Fruit fly (Drosophila melanogaster) whole organism, embryonic: ENCODE measurements around the gene UBL3.
A peak's percentile ranks its signal among the peaks of the same experiment; 100 is the strongest.

ENCODE experiments used
- Abd-B ChIP-seq: fragments of 200-800 bp; sonication (Bioruptor generic); optimal IDR thresholded peaks from 2 replicates; lab custom pipeline; 2018; ENCODE audit warnings: missing biosample characterization, mild to moderate bottlenecking, missing genetic modification characterization, moderate library complexity
- Adf1 ChIP-seq: fragments of 200-800 bp; sonication (Bioruptor generic); IDR thresholded peaks from 2 replicates; pipeline ENCODE4 v1.3.6; 2022; ENCODE audit warnings: missing biosample characterization, missing genetic modification characterization
- CG10209 ChIP-seq: fragments of 200-800 bp; sonication (Bioruptor generic); optimal IDR thresholded peaks from 3 replicates; lab custom pipeline; 2017; ENCODE audit warnings: missing biosample characterization, mild to moderate bottlenecking, missing genetic modification characterization, missing genetic modification reagents
- CG10431 ChIP-seq: fragments of 200-800 bp; sonication (Bioruptor generic); optimal IDR thresholded peaks from 3 replicates; lab custom pipeline; 2018; ENCODE audit warnings: missing biosample characterization, mild to moderate bottlenecking, missing genetic modification characterization
- CG10959 ChIP-seq: fragments of 200-800 bp; sonication (Bioruptor generic); IDR thresholded peaks from 2 replicates; pipeline ENCODE4 v1.3.6; 2022; ENCODE audit warnings: missing biosample characterization, missing genetic modification characterization
- CG11247 ChIP-seq: fragments of 200-800 bp; sonication (Bioruptor generic); IDR thresholded peaks from 2 replicates; pipeline ENCODE4 v1.3.6; 2022; ENCODE audit warnings: missing biosample characterization, missing genetic modification characterization
- CG12219 ChIP-seq: fragments of 200-800 bp; sonication (Bioruptor generic); optimal IDR thresholded peaks from 3 replicates; lab custom pipeline; 2018; ENCODE audit warnings: missing biosample characterization, mild to moderate bottlenecking, missing genetic modification characterization
- CG12659 ChIP-seq: fragments of 200-800 bp; sonication (Bioruptor generic); optimal IDR thresholded peaks from 3 replicates; lab custom pipeline; 2017; ENCODE audit warnings: mild to moderate bottlenecking, missing biosample characterization, missing genetic modification reagents, missing genetic modification characterization
- CG16779 ChIP-seq: fragments of 200-800 bp; sonication (Bioruptor generic); IDR thresholded peaks from 2 replicates; pipeline ENCODE4 v1.3.6; 2022; ENCODE audit warnings: missing biosample characterization, missing genetic modification characterization
- CG16815 ChIP-seq: fragments of 200-800 bp; sonication (Bioruptor generic); optimal IDR thresholded peaks from 3 replicates; lab custom pipeline; 2017; ENCODE audit warnings: missing biosample characterization, mild to moderate bottlenecking, missing genetic modification characterization
- CG17568 ChIP-seq: fragments of 200-800 bp; sonication (Bioruptor generic); optimal IDR thresholded peaks from 2 replicates; lab custom pipeline; 2018; ENCODE audit warnings: missing biosample characterization, mild to moderate bottlenecking, missing genetic modification characterization, moderate library complexity
- CG1792 ChIP-seq: fragments of 200-800 bp; sonication (Bioruptor generic); optimal IDR thresholded peaks from 2 replicates; lab custom pipeline; 2016; ENCODE audit warnings: missing biosample characterization, missing genetic modification characterization
- CG3065 ChIP-seq: fragments of 200-800 bp; sonication (Bioruptor generic); optimal IDR thresholded peaks from 2 replicates; lab custom pipeline; 2016; ENCODE audit warnings: missing biosample characterization, missing genetic modification characterization
- CG33557 ChIP-seq: fragments of 200-800 bp; sonication (Bioruptor generic); optimal IDR thresholded peaks from 2 replicates; lab custom pipeline; 2019; ENCODE audit warnings: missing biosample characterization, mild to moderate bottlenecking, missing genetic modification characterization, moderate library complexity
- CG4820 ChIP-seq: fragments of 200-800 bp; sonication (Bioruptor generic); optimal IDR thresholded peaks from 3 replicates; lab custom pipeline; 2016; ENCODE audit warnings: missing biosample characterization, missing genetic modification characterization
- CG5245 ChIP-seq: fragments of 200-800 bp; sonication (Bioruptor generic); optimal IDR thresholded peaks from 3 replicates; lab custom pipeline; 2016; ENCODE audit warnings: missing biosample characterization, missing genetic modification characterization
- CG7963 ChIP-seq: fragments of 200-800 bp; sonication (Bioruptor generic); IDR thresholded peaks from 3 replicates; pipeline ENCODE4 v1.3.6; 2022; ENCODE audit warnings: missing biosample characterization, missing genetic modification characterization; ENCODE audit not compliant: partially characterized antibody
- CG8281 ChIP-seq: fragments of 200-800 bp; sonication (Bioruptor generic); optimal IDR thresholded peaks from 2 replicates; lab custom pipeline; 2018; ENCODE audit warnings: missing biosample characterization, mild to moderate bottlenecking, missing genetic modification characterization, moderate library complexity
- CTCF ChIP-seq: fragments of 200-800 bp; sonication (Bioruptor generic); optimal IDR thresholded peaks from 2 replicates; lab custom pipeline; 2017; ENCODE audit warnings: missing biosample characterization, mild to moderate bottlenecking, missing genetic modification characterization, moderate library complexity
- Drgx ChIP-seq: fragments of 200-800 bp; sonication (Bioruptor generic); IDR thresholded peaks from 2 replicates; pipeline ENCODE4 v1.3.6; 2022; ENCODE audit warnings: missing biosample characterization, missing genetic modification characterization
- HHEX ChIP-seq: fragments of 200-800 bp; sonication (Bioruptor generic); optimal IDR thresholded peaks from 3 replicates; lab custom pipeline; 2017; ENCODE audit warnings: missing biosample characterization, mild to moderate bottlenecking, missing genetic modification characterization, missing genetic modification reagents
- HLH3B ChIP-seq: fragments of 200-800 bp; sonication (Bioruptor generic); IDR thresholded peaks from 2 replicates; pipeline ENCODE4 v1.3.6; 2022; ENCODE audit warnings: missing biosample characterization, missing genetic modification characterization
- Hand ChIP-seq: fragments of 200-800 bp; sonication (Bioruptor generic); optimal IDR thresholded peaks from 2 replicates; lab custom pipeline; 2017; ENCODE audit warnings: mild to moderate bottlenecking, missing biosample characterization, missing genetic modification reagents, missing genetic modification characterization
- Kr ChIP-seq: fragments of 200-800 bp; sonication (Bioruptor generic); optimal IDR thresholded peaks from 2 replicates; lab custom pipeline; 2017; ENCODE audit warnings: missing biosample characterization, mild to moderate bottlenecking, missing genetic modification characterization
- MTF-1 ChIP-seq: fragments of 200-800 bp; sonication (Bioruptor generic); optimal IDR thresholded peaks from 2 replicates; lab custom pipeline; 2018; ENCODE audit warnings: missing biosample characterization, mild to moderate bottlenecking, missing genetic modification characterization, borderline replicate concordance
- Nf-YA ChIP-seq: fragments of 200-800 bp; sonication (Bioruptor generic); IDR thresholded peaks from 2 replicates; pipeline ENCODE4 v1.3.6; 2022; ENCODE audit warnings: missing biosample characterization, missing genetic modification characterization
- Sox102F ChIP-seq: fragments of 200-800 bp; sonication (Bioruptor generic); optimal IDR thresholded peaks from 2 replicates; lab custom pipeline; 2018; ENCODE audit warnings: missing biosample characterization, mild to moderate bottlenecking, missing genetic modification characterization, moderate library complexity
- Sry-β ChIP-seq: fragments of 200-800 bp; sonication (Bioruptor generic); optimal IDR thresholded peaks from 2 replicates; lab custom pipeline; 2018; ENCODE audit warnings: missing biosample characterization, mild to moderate bottlenecking, missing genetic modification characterization, moderate library complexity
- Sry-δ ChIP-seq: fragments of 200-800 bp; sonication (Bioruptor generic); optimal IDR thresholded peaks from 2 replicates; lab custom pipeline; 2016; ENCODE audit warnings: missing biosample characterization, missing genetic modification characterization
- TFAM ChIP-seq: fragments of 200-800 bp; sonication (Bioruptor generic); optimal IDR thresholded peaks from 2 replicates; lab custom pipeline; 2017; ENCODE audit warnings: missing biosample characterization, missing genetic modification characterization, inconsistent platforms
- bsh ChIP-seq, 2 experiments: fragments of 200-800 bp; sonication (Bioruptor generic); optimal IDR thresholded peaks; 2 replicates each; lab custom pipeline; 2017 to 2018; ENCODE audit warnings: mild to moderate bottlenecking in 2 of 2, missing biosample characterization in 2 of 2, missing genetic modification characterization in 2 of 2, moderate library complexity in 1 of 2
- danr ChIP-seq: fragments of 200-800 bp; sonication (Bioruptor generic); IDR thresholded peaks from 2 replicates; pipeline ENCODE4 v1.3.6; 2022; ENCODE audit warnings: missing biosample characterization, missing genetic modification characterization
- exex ChIP-seq: fragments of 200-800 bp; sonication (Bioruptor generic); optimal IDR thresholded peaks from 4 replicates; lab custom pipeline; 2018; ENCODE audit warnings: missing biosample characterization, mild to moderate bottlenecking, missing genetic modification characterization, moderate library complexity
- gro ChIP-seq: fragments of 200-800 bp; sonication (Bioruptor generic); optimal IDR thresholded peaks from 2 replicates; lab custom pipeline; 2016; ENCODE audit warnings: missing biosample characterization, missing genetic modification characterization
- knrl ChIP-seq: fragments of 200-800 bp; sonication (Bioruptor generic); IDR thresholded peaks from 3 replicates; pipeline ENCODE4 v1.3.6; 2022; ENCODE audit warnings: missing biosample characterization, missing genetic modification characterization; ENCODE audit not compliant: partially characterized antibody
- mirr ChIP-seq: fragments of 200-800 bp; sonication (Bioruptor generic); optimal IDR thresholded peaks from 3 replicates; lab custom pipeline; 2018; ENCODE audit warnings: missing biosample characterization, mild to moderate bottlenecking, missing genetic modification characterization
- peb ChIP-seq: fragments of 200-800 bp; sonication (Bioruptor generic); IDR thresholded peaks from 2 replicates; pipeline ENCODE4 v1.3.6; 2022; ENCODE audit warnings: missing biosample characterization, missing genetic modification characterization
- slou ChIP-seq: fragments of 200-800 bp; sonication (Bioruptor generic); optimal IDR thresholded peaks from 3 replicates; lab custom pipeline; 2016; ENCODE audit warnings: missing biosample characterization, missing genetic modification characterization
- tx ChIP-seq: fragments of 200-800 bp; sonication (Bioruptor generic); optimal IDR thresholded peaks from 2 replicates; lab custom pipeline; 2016; ENCODE audit warnings: missing biosample characterization, missing genetic modification characterization
- yki ChIP-seq: fragments of >200 bp; optimal IDR thresholded peaks from 3 replicates; lab custom pipeline; 2018

UBL3 gene

dm6 chrX:15889780-15890608, 37.0 kb upstream of the UBL3 start, which contains the start of the genes MSBP and CG15916 (continued):
- TF ChIP-seq peb (GFP tag; lab: Robert Waterston, UW) (no peak), TFAM (GFP tag; lab: Kevin White, UChicago) (no peak), CG3065 (GFP tag; lab: Kevin White, UChicago) (no peak), CG11247 (GFP tag; lab: Robert Waterston, UW) (0 out of 2 replicates have a peak, but pooled peaks have one; percentile 24), CG1792 (GFP tag; lab: Kevin White, UChicago) (no peak), Sry-β (GFP tag; lab: Kevin White, UChicago) (no peak), CG12219 (no peak), MTF-1 (GFP tag; lab: Kevin White, UChicago) (no peak), CG16779 (GFP tag; lab: Robert Waterston, UW) (no peak), CG10431 (GFP tag; lab: Kevin White, UChicago) (peak; percentile 18), Sry-δ (peak; percentile 68), CG7963 (GFP tag; lab: Robert Waterston, UW) (no peak), bsh (GFP tag; optimal IDR thresholded peaks at IDR 0.05; lab: Kevin White, UChicago) (peak in 1 of 2 experiments; percentile 33), CG12659 (GFP tag; lab: Kevin White, UChicago) (peak; percentile 46), Adf1 (no peak), slou (no peak), CTCF (GFP tag; lab: Kevin White, UChicago) (no peak), Nf-YA (GFP tag; lab: Robert Waterston, UW) (no peak), danr (GFP tag; lab: Robert Waterston, UW) (no peak), CG4820 (GFP tag; lab: Kevin White, UChicago) (no peak), Drgx (GFP tag; lab: Robert Waterston, UW) (no peak), knrl (0 out of 3 replicates have a peak, but pooled peaks have one; percentile 21), CG10209 (GFP tag; lab: Kevin White, UChicago) (peak; percentile 57), HHEX (no peak), CG10959 (no peak), CG5245 (no peak), CG8281 (tag; lab: Kevin White, UChicago) (no peak), yki (lab: Kevin White, UChicago) (no peak), HLH3B (GFP tag; lab: Robert Waterston, UW) (no peak), Kr (GFP tag; lab: Kevin White, UChicago) (no peak), gro (GFP tag; lab: Kevin White, UChicago) (no peak), Hand (GFP tag; lab: Kevin White, UChicago) (no peak), CG16815 (GFP tag; lab: Kevin White, UChicago) (peak; percentile 26), CG17568 (GFP tag; lab: Kevin White, UChicago) (no peak), CG33557 (GFP tag; lab: Kevin White, UChicago) (peak; percentile 18), Abd-B (GFP tag; lab: Kevin White, UChicago) (no peak), tx (no peak)

- TF ChIP-seq Sox102F: no peak
- peak; percentile 60 for TF ChIP-seq mirr
- peak; percentile 89 for TF ChIP-seq exex (tag; lab: Kevin White, UChicago)
Observed at dm6 chrX:15888763-15889162, 35.8 kb upstream of the UBL3 start.
